Worm (Caenorhabditis elegans): ENCODE measurements around the gene F40G9.14.

- TF ChIP-seq med-1 (GFP tag; optimal IDR thresholded peaks at IDR 0.05; ENCODE audit: insufficient read depth) (no peak), T22C8.4 (GFP tag; IDR thresholded peaks at IDR 0.05) (no peak), flt-1 (GFP tag; IDR thresholded peaks at IDR 0.05) (no peak), cog-1 (tag; optimal IDR thresholded peaks at IDR 0.05) (no peak), tab-1 (GFP tag; IDR thresholded peaks at IDR 0.05) (no peak), klf-2 (GFP tag; conservative IDR thresholded peaks at IDR 0.05) (no peak)
Observed at ce11 chrIII:164775-165174, 12.8 kb downstream of the F40G9.14 start, which contains the start of gene F40G9.8.

Data from whole organism, midembryonic.